Worm (Caenorhabditis elegans): ENCODE results near the gene fib-1.

fib-1 gene

ce11 chrV:14954633-14955032, 47.4 kb downstream of the fib-1 start, which contains the start of gene C30G7.5:
C30G7.5 (minus strand) TSS chrV:14954733.
- TF ChIP-seq T20F7.1 (GFP tag; optimal IDR thresholded peaks at IDR 0.05): no peak
- no peak for TF ChIP-seq hif-1 (tag; optimal IDR thresholded peaks at IDR 0.05)
- no peak for TF ChIP-seq nhr-76 (tag; optimal IDR thresholded peaks at IDR 0.05)
- no peak for TF ChIP-seq snpc-4 (tag; optimal IDR thresholded peaks at IDR 0.05)
- no peak for TF ChIP-seq zfp-3 (GFP tag; conservative IDR thresholded peaks at IDR 0.05)
- TF ChIP-seq lin-15B (tag; optimal IDR thresholded peaks at IDR 0.05): no peak
- no peak for TF ChIP-seq ZK546.5 (tag; optimal IDR thresholded peaks at IDR 0.05)
- no peak for TF ChIP-seq rbr-2 (tag; optimal IDR thresholded peaks at IDR 0.05)
- TF ChIP-seq ceh-20 (GFP tag; IDR thresholded peaks at IDR 0.05): no peak
